Fruit fly (Drosophila melanogaster): ENCODE data around the gene S6kII.

The S6kII gene

dm6 chrX:22529664-22530321 lies at the start of gene S6kII:
Gene S6kII, plus strand, starts transcription at chrX:22529964.
- TF ChIP-seq sage (GFP tag; optimal IDR thresholded peaks at IDR 0.05) = peak; percentile 41
- TF ChIP-seq Vsx2 (GFP tag; optimal IDR thresholded peaks at IDR 0.05; ENCODE audit: partially characterized antibody) = no peak
- TF ChIP-seq dl (GFP tag; optimal IDR thresholded peaks at IDR 0.05; ENCODE audit: insufficient read depth in 1 of 2, partially characterized antibody in 2 of 2) = no peak
- peak; percentile 43 for TF ChIP-seq brk (GFP tag; optimal IDR thresholded peaks at IDR 0.05)
- no peak for TF ChIP-seq Hnf4 (GFP tag; optimal IDR thresholded peaks at IDR 0.05)
- no peak for TF ChIP-seq pan (optimal IDR thresholded peaks at IDR 0.05)
- no peak for TF ChIP-seq fru (GFP tag; optimal IDR thresholded peaks at IDR 0.05)
- TF ChIP-seq OdsH (GFP tag; optimal IDR thresholded peaks at IDR 0.05) = no peak
- no peak for TF ChIP-seq rgr (GFP tag; optimal IDR thresholded peaks at IDR 0.05)
- TF ChIP-seq br (GFP tag; optimal IDR thresholded peaks at IDR 0.05) = no peak

- TF ChIP-seq Abd-B (GFP tag; optimal IDR thresholded peaks at IDR 0.05) (no peak), HLH106 (tag; optimal IDR thresholded peaks at IDR 0.05) (no peak), OdsH (GFP tag; optimal IDR thresholded peaks at IDR 0.05) (no peak), foxo (GFP tag; optimal IDR thresholded peaks at IDR 0.05) (no peak), fru (GFP tag; optimal IDR thresholded peaks at IDR 0.05) (no peak), Myc (optimal IDR thresholded peaks at IDR 0.05) (no peak), Rel (GFP tag; optimal IDR thresholded peaks at IDR 0.05) (no peak), Rel (tag; optimal IDR thresholded peaks at IDR 0.05) (no peak)
Measured at dm6 chrX:22480612-22481011, 49.2 kb upstream of the S6kII start.

dm6 chrX:22481131-22481530 lies 48.6 kb upstream of the S6kII start:
- TF ChIP-seq woc (GFP tag; optimal IDR thresholded peaks at IDR 0.05) (no peak), brk (GFP tag; optimal IDR thresholded peaks at IDR 0.05) (peak; percentile 3)

- TF ChIP-seq sage (GFP tag; optimal IDR thresholded peaks at IDR 0.05) (no peak), Rel (GFP tag; optimal IDR thresholded peaks at IDR 0.05) (no peak), Rel (tag; optimal IDR thresholded peaks at IDR 0.05) (peak; percentile 50), N (GFP tag; optimal IDR thresholded peaks at IDR 0.05) (no peak), brk (GFP tag; optimal IDR thresholded peaks at IDR 0.05) (no peak), rgr (GFP tag; optimal IDR thresholded peaks at IDR 0.05) (peak; percentile 10)
Measured at dm6 chrX:22481860-22482544, 47.8 kb upstream of the S6kII start, which contains the start of the genes Cp110 and CG12576. Gene Cp110, plus strand, starts transcription at chrX:22482082. Gene CG12576, minus strand, starts transcription at chrX:22482357.

- TF ChIP-seq dl (GFP tag; optimal IDR thresholded peaks at IDR 0.05; ENCODE audit: insufficient read depth in 1 of 2, partially characterized antibody in 2 of 2) (no peak), OdsH (GFP tag; optimal IDR thresholded peaks at IDR 0.05) (no peak), Dfd (GFP tag; optimal IDR thresholded peaks at IDR 0.05) (no peak), Hr78 (GFP tag; optimal IDR thresholded peaks at IDR 0.05) (no peak), br (GFP tag; optimal IDR thresholded peaks at IDR 0.05) (no peak), Sp1 (GFP tag; optimal IDR thresholded peaks at IDR 0.05) (no peak), Hr83 (GFP tag; optimal IDR thresholded peaks at IDR 0.05; ENCODE audit: poor library complexity, severe bottlenecking) (no peak), Rel (GFP tag; optimal IDR thresholded peaks at IDR 0.05) (no peak), Rel (tag; optimal IDR thresholded peaks at IDR 0.05) (no peak), CG9705 (GFP tag; optimal IDR thresholded peaks at IDR 0.05) (no peak), sv (GFP tag; optimal IDR thresholded peaks at IDR 0.05) (no peak), N (GFP tag; optimal IDR thresholded peaks at IDR 0.05) (no peak), Hnf4 (GFP tag; optimal IDR thresholded peaks at IDR 0.05) (no peak)
Measured at dm6 chrX:22486487-22486886, 43.3 kb upstream of the S6kII start.

dm6 chrX:22486919-22487634 lies 42.7 kb upstream of the S6kII start:
- TF ChIP-seq Rel (GFP tag; optimal IDR thresholded peaks at IDR 0.05) = peak; percentile 33
- TF ChIP-seq Rel (tag; optimal IDR thresholded peaks at IDR 0.05) = no peak
- TF ChIP-seq sage (GFP tag; optimal IDR thresholded peaks at IDR 0.05) = peak; percentile 48
- TF ChIP-seq HLH106 (tag; optimal IDR thresholded peaks at IDR 0.05) = no peak
- TF ChIP-seq dsf (GFP tag; optimal IDR thresholded peaks at IDR 0.05; ENCODE audit: borderline replicate concordance) = no peak
- no peak for TF ChIP-seq sv (GFP tag; optimal IDR thresholded peaks at IDR 0.05)
- TF ChIP-seq OdsH (GFP tag; optimal IDR thresholded peaks at IDR 0.05) = no peak
- TF ChIP-seq woc (GFP tag; optimal IDR thresholded peaks at IDR 0.05) = no peak
- no peak for TF ChIP-seq dmrt93B (GFP tag; optimal IDR thresholded peaks at IDR 0.05)
- TF ChIP-seq Hnf4 (GFP tag; optimal IDR thresholded peaks at IDR 0.05) = no peak
- no peak for TF ChIP-seq Hr78 (GFP tag; optimal IDR thresholded peaks at IDR 0.05)
- TF ChIP-seq Jra (GFP tag; optimal IDR thresholded peaks at IDR 0.05) = no peak
- TF ChIP-seq rgr (GFP tag; optimal IDR thresholded peaks at IDR 0.05) = no peak
- no peak for TF ChIP-seq GATAd (GFP tag; optimal IDR thresholded peaks at IDR 0.05)
- TF ChIP-seq Vsx2 (GFP tag; optimal IDR thresholded peaks at IDR 0.05; ENCODE audit: partially characterized antibody) = no peak

Measured in whole organism, wandering third instar larva.